Fruit fly (Drosophila melanogaster) whole organism, wandering third instar larva: ENCODE measurements around the gene CG17249.
A peak's percentile ranks its signal among the peaks of the same experiment; 100 is the strongest.

Source experiments
- Abd-B ChIP-seq: fragments of >200 bp; optimal IDR thresholded peaks from 2 replicates; lab custom pipeline; 2017; ENCODE audit warnings: missing biosample characterization, missing genetic modification characterization
- CG32264 ChIP-seq: fragments of 200-800 bp; sonication (Bioruptor generic); optimal IDR thresholded peaks from 2 replicates; lab custom pipeline; 2016; ENCODE audit warnings: missing biosample characterization, missing genetic modification characterization
- CG9705 ChIP-seq: fragments of 200-800 bp; sonication (Bioruptor generic); optimal IDR thresholded peaks from 2 replicates; lab custom pipeline; 2018; ENCODE audit warnings: missing biosample characterization, mild to moderate bottlenecking, missing genetic modification characterization
- CrebA ChIP-seq: fragments of 200-800 bp; sonication (Bioruptor generic); optimal IDR thresholded peaks from 2 replicates; lab custom pipeline; 2016; ENCODE audit warnings: missing biosample characterization, mild to moderate bottlenecking, missing genetic modification characterization, borderline replicate concordance
- Dfd ChIP-seq: fragments of >200 bp; optimal IDR thresholded peaks from 2 replicates; lab custom pipeline; 2017; ENCODE audit warnings: missing biosample characterization, missing genetic modification characterization
- Dif ChIP-seq: fragments of 200-275, 200-300 bp; sonication (Bioruptor generic); optimal IDR thresholded peaks from 2 replicates; lab custom pipeline; 2018; ENCODE audit warnings: missing biosample characterization, missing genetic modification characterization; ENCODE audit not compliant: partially characterized antibody
- GATAd ChIP-seq: sonication (Bioruptor generic); optimal IDR thresholded peaks from 2 replicates; lab custom pipeline; 2016; ENCODE audit warnings: missing biosample characterization, missing genetic modification characterization
- HLH106 ChIP-seq: fragments of 200-800 bp; optimal IDR thresholded peaks from 3 replicates; lab custom pipeline; 2019; ENCODE audit warnings: missing biosample characterization, mild to moderate bottlenecking, missing genetic modification characterization, moderate library complexity
- Hnf4 ChIP-seq: fragments of 200-800 bp; sonication (Bioruptor generic); optimal IDR thresholded peaks from 2 replicates; lab custom pipeline; 2016; ENCODE audit warnings: missing biosample characterization, mild to moderate bottlenecking, missing genetic modification characterization
- Hr78 ChIP-seq: fragments of >200 bp; optimal IDR thresholded peaks from 2 replicates; lab custom pipeline; 2017; ENCODE audit warnings: missing biosample characterization, missing genetic modification characterization
- Hr83 ChIP-seq: fragments of 200-300 bp; sonication (Bioruptor generic); optimal IDR thresholded peaks from 2 replicates; lab custom pipeline; 2016; ENCODE audit warnings: missing biosample characterization, mild to moderate bottlenecking, missing genetic modification characterization, moderate library complexity; ENCODE audit not compliant: poor library complexity, severe bottlenecking
- Jra ChIP-seq: sonication (Bioruptor generic); optimal IDR thresholded peaks from 2 replicates; lab custom pipeline; 2016; ENCODE audit warnings: missing biosample characterization, missing genetic modification characterization
- Mio ChIP-seq: sonication (Bioruptor generic); optimal IDR thresholded peaks from 2 replicates; lab custom pipeline; 2016; ENCODE audit warnings: missing biosample characterization, missing genetic modification characterization
- Myc ChIP-seq: fragments of >200 bp; optimal IDR thresholded peaks from 2 replicates; lab custom pipeline; 2017
- N ChIP-seq: fragments of >200 bp; optimal IDR thresholded peaks from 2 replicates; lab custom pipeline; 2018; ENCODE audit warnings: missing biosample characterization, missing external identifiers, missing genetic modification characterization
- OdsH ChIP-seq: fragments of 200-800 bp; sonication (Bioruptor generic); optimal IDR thresholded peaks from 2 replicates; lab custom pipeline; 2016; ENCODE audit warnings: missing biosample characterization, mild to moderate bottlenecking, missing genetic modification characterization
- Rel ChIP-seq, 2 experiments: fragments of 200-800 bp; sonication (Bioruptor generic) in 1 of 2; optimal IDR thresholded peaks; 2 replicates in 1 of 2; 3 replicates in 1 of 2; lab custom pipeline; 2016 to 2019; ENCODE audit warnings: mild to moderate bottlenecking in 2 of 2, missing biosample characterization in 2 of 2, missing genetic modification characterization in 2 of 2, moderate library complexity in 1 of 2
- Sp1 ChIP-seq: fragments of 200-800 bp; sonication (Bioruptor generic); optimal IDR thresholded peaks from 3 replicates; lab custom pipeline; 2019; ENCODE audit warnings: missing biosample characterization, mild to moderate bottlenecking, missing genetic modification characterization, moderate library complexity
- Vsx2 ChIP-seq: fragments of 200-300, 225-300 bp; sonication (Bioruptor generic); optimal IDR thresholded peaks from 2 replicates; lab custom pipeline; 2018; ENCODE audit warnings: missing biosample characterization, missing genetic modification characterization; ENCODE audit not compliant: partially characterized antibody
- br ChIP-seq: fragments of 200-800 bp; sonication (Bioruptor generic); optimal IDR thresholded peaks from 2 replicates; lab custom pipeline; 2016; ENCODE audit warnings: missing biosample characterization, missing genetic modification characterization
- brk ChIP-seq: fragments of 200-800 bp; sonication (Bioruptor generic); optimal IDR thresholded peaks from 2 replicates; lab custom pipeline; 2016; ENCODE audit warnings: missing biosample characterization, mild to moderate bottlenecking, missing genetic modification characterization
- dl ChIP-seq, 2 experiments: fragments of 175-275, 200-275 bp in 1 of 2; fragments of 200-275 bp in 1 of 2; sonication (Bioruptor generic); optimal IDR thresholded peaks; lab custom pipeline; 2018; ENCODE audit warnings: mild to moderate bottlenecking in 2 of 2, missing biosample characterization in 2 of 2, missing genetic modification characterization in 2 of 2, moderate library complexity in 2 of 2; ENCODE audit not compliant: partially characterized antibody in 2 of 2, insufficient read depth in 1 of 2
- dmrt93B ChIP-seq: fragments of 200-800 bp; sonication (Bioruptor generic); optimal IDR thresholded peaks from 2 replicates; lab custom pipeline; 2018; ENCODE audit warnings: missing biosample characterization, mild to moderate bottlenecking, missing genetic modification characterization
- dsf ChIP-seq: sonication (Bioruptor generic); optimal IDR thresholded peaks from 2 replicates; lab custom pipeline; 2016; ENCODE audit warnings: missing biosample characterization, missing genetic modification characterization, borderline replicate concordance
- ey ChIP-seq: fragments of 200-800 bp; sonication (Bioruptor generic); optimal IDR thresholded peaks from 2 replicates; lab custom pipeline; 2016; ENCODE audit warnings: missing biosample characterization, missing genetic modification characterization
- foxo ChIP-seq, 2 experiments: fragments of 200-800 bp; sonication (Bioruptor generic); optimal IDR thresholded peaks; 2 replicates in 1 of 2; 3 replicates in 1 of 2; lab custom pipeline; 2016 to 2017; ENCODE audit warnings: missing biosample characterization in 2 of 2, missing genetic modification characterization in 2 of 2
- fru ChIP-seq: fragments of 200-800 bp; sonication (Bioruptor generic); optimal IDR thresholded peaks from 3 replicates; lab custom pipeline; 2016; ENCODE audit warnings: missing biosample characterization, mild to moderate bottlenecking, missing genetic modification characterization
- h ChIP-seq: fragments of 200-800 bp; sonication (Bioruptor generic); optimal IDR thresholded peaks from 3 replicates; lab custom pipeline; 2016; ENCODE audit warnings: missing biosample characterization, mild to moderate bottlenecking, missing genetic modification characterization
- jim ChIP-seq: fragments of 175-275, 200-325 bp; sonication (Bioruptor generic); optimal IDR thresholded peaks from 2 replicates; lab custom pipeline; 2016; ENCODE audit warnings: missing biosample characterization, mild to moderate bottlenecking, missing genetic modification characterization
- lola ChIP-seq: fragments of >200 bp; optimal IDR thresholded peaks from 2 replicates; lab custom pipeline; 2017; ENCODE audit warnings: missing biosample characterization, missing genetic modification characterization
- pan ChIP-seq: fragments of >200 bp; optimal IDR thresholded peaks from 2 replicates; lab custom pipeline; 2017
- psq ChIP-seq: fragments of 200-800 bp; sonication (Bioruptor generic); optimal IDR thresholded peaks from 3 replicates; lab custom pipeline; 2017; ENCODE audit warnings: missing biosample characterization, mild to moderate bottlenecking, missing genetic modification characterization, moderate library complexity
- rgr ChIP-seq: fragments of 200-800 bp; sonication (Bioruptor generic); optimal IDR thresholded peaks from 3 replicates; lab custom pipeline; 2016; ENCODE audit warnings: missing biosample characterization, mild to moderate bottlenecking, missing genetic modification characterization
- sage ChIP-seq: fragments of 200-800 bp; sonication (Bioruptor generic); optimal IDR thresholded peaks from 2 replicates; lab custom pipeline; 2016; ENCODE audit warnings: missing biosample characterization, mild to moderate bottlenecking, missing genetic modification characterization
- sv ChIP-seq: fragments of 200-800 bp; sonication (Bioruptor generic); optimal IDR thresholded peaks from 3 replicates; lab custom pipeline; 2016; ENCODE audit warnings: missing biosample characterization, missing genetic modification characterization
- tai ChIP-seq: sonication (Bioruptor generic); optimal IDR thresholded peaks from 2 replicates; lab custom pipeline; 2016; ENCODE audit warnings: missing biosample characterization, missing genetic modification characterization
- usp ChIP-seq: fragments of >200 bp; optimal IDR thresholded peaks from 2 replicates; lab custom pipeline; 2017; ENCODE audit warnings: missing biosample characterization, missing genetic modification characterization
- woc ChIP-seq: sonication (Bioruptor generic); optimal IDR thresholded peaks from 2 replicates; lab custom pipeline; 2016; ENCODE audit warnings: missing biosample characterization, mild to moderate bottlenecking, missing genetic modification characterization

CG17249 gene

dm6 chr3L:1672627-1673026 lies 25.4 kb upstream of the CG17249 start, which contains the start of gene CG13930:
CG13930 (minus strand) TSS chr3L:1672727.
- no peak for TF ChIP-seq Hr83 (GFP tag; lab: Kevin White, UChicago)
- no peak for TF ChIP-seq Myc (lab: Kevin White, UChicago)
- TF ChIP-seq Vsx2, result no peak
- no peak for TF ChIP-seq GATAd
- TF ChIP-seq tai (GFP tag; lab: Kevin White, UChicago), result no peak
- no peak for TF ChIP-seq sv (GFP tag; lab: Kevin White, UChicago)
- TF ChIP-seq Rel (GFP tag; optimal IDR thresholded peaks at IDR 0.05; lab: Kevin White, UChicago), result no peak
- TF ChIP-seq Rel (tag; optimal IDR thresholded peaks at IDR 0.05; lab: Kevin White, UChicago), result no peak
- no peak for TF ChIP-seq Jra
- no peak for TF ChIP-seq dl (GFP tag; optimal IDR thresholded peaks at IDR 0.05; lab: Kevin White, UChicago; ENCODE audit: insufficient read depth in 1 of 2, partially characterized antibody in 2 of 2)
- no peak for TF ChIP-seq sage (GFP tag; lab: Kevin White, UChicago)
- TF ChIP-seq h (GFP tag; lab: Kevin White, UChicago), result no peak
- TF ChIP-seq psq, result no peak
- no peak for TF ChIP-seq brk (GFP tag; lab: Kevin White, UChicago)
- TF ChIP-seq fru (GFP tag; lab: Kevin White, UChicago), result no peak
- TF ChIP-seq, all 38 proteins: peak for 0

- TF ChIP-seq Sp1 (GFP tag; lab: Kevin White, UChicago) (no peak), Rel (GFP tag; optimal IDR thresholded peaks at IDR 0.05; lab: Kevin White, UChicago) (no peak), Rel (tag; optimal IDR thresholded peaks at IDR 0.05; lab: Kevin White, UChicago) (no peak), h (GFP tag; lab: Kevin White, UChicago) (no peak), Hnf4 (GFP tag; lab: Kevin White, UChicago) (no peak), CG9705 (no peak), dl (GFP tag; optimal IDR thresholded peaks at IDR 0.05; lab: Kevin White, UChicago; ENCODE audit: insufficient read depth in 1 of 2, partially characterized antibody in 2 of 2) (no peak), HLH106 (tag; lab: Kevin White, UChicago) (no peak), brk (GFP tag; lab: Kevin White, UChicago) (no peak), dsf (GFP tag; lab: Kevin White, UChicago) (no peak), CrebA (GFP tag; lab: Kevin White, UChicago) (no peak), psq (no peak), Hr83 (GFP tag; lab: Kevin White, UChicago) (no peak), woc (no peak), CG32264 (no peak), tai (GFP tag; lab: Kevin White, UChicago) (no peak), Jra (no peak), dmrt93B (GFP tag; lab: Kevin White, UChicago) (no peak), sv (GFP tag; lab: Kevin White, UChicago) (no peak)
These were observed 22.7 kb upstream of the CG17249 start, which contains the start of gene RabX5 for dm6 chr3L:1670008-1670407. RabX5 (minus strand) TSS chr3L:1670108.

dm6 chr3L:1668504-1668903 lies 21.2 kb upstream of the CG17249 start, which contains the start of gene RpL23A:
RpL23A (minus strand) TSS chr3L:1668654.
- TF ChIP-seq Mio (peak; percentile 80), br (GFP tag; lab: Kevin White, UChicago) (peak; percentile 93), usp (GFP tag; lab: Kevin White, UChicago) (no peak), dl (GFP tag; optimal IDR thresholded peaks at IDR 0.05; lab: Kevin White, UChicago; ENCODE audit: insufficient read depth in 1 of 2, partially characterized antibody in 2 of 2) (peak; percentile 4 to 13), jim (GFP tag; lab: Kevin White, UChicago) (peak; percentile 64), Rel (GFP tag; optimal IDR thresholded peaks at IDR 0.05; lab: Kevin White, UChicago) (no peak), Rel (tag; optimal IDR thresholded peaks at IDR 0.05; lab: Kevin White, UChicago) (peak; percentile 70), Myc (lab: Kevin White, UChicago) (peak; percentile 8), Abd-B (GFP tag; lab: Kevin White, UChicago) (no peak), Hnf4 (GFP tag; lab: Kevin White, UChicago) (no peak), pan (lab: Kevin White, UChicago) (no peak), HLH106 (tag; lab: Kevin White, UChicago) (peak; percentile 89), Sp1 (GFP tag; lab: Kevin White, UChicago) (peak; percentile 89), rgr (GFP tag; lab: Kevin White, UChicago) (peak; percentile 96), Hr83 (GFP tag; lab: Kevin White, UChicago) (peak; percentile 97), CrebA (GFP tag; lab: Kevin White, UChicago) (no peak), dmrt93B (GFP tag; lab: Kevin White, UChicago) (peak; percentile 96), N (GFP tag; lab: Kevin White, UChicago) (no peak), foxo (GFP tag; optimal IDR thresholded peaks at IDR 0.05; lab: Kevin White, UChicago) (peak in 1 of 2 experiments; percentile 91), h (GFP tag; lab: Kevin White, UChicago) (peak; percentile 92), Dfd (GFP tag; lab: Kevin White, UChicago) (no peak), Dif (GFP tag; lab: Kevin White, UChicago) (peak; percentile 59), CG9705 (peak; percentile 94), brk (GFP tag; lab: Kevin White, UChicago) (no peak), Vsx2 (peak; percentile 93), Jra (peak; percentile 56), tai (GFP tag; lab: Kevin White, UChicago) (no peak), sv (GFP tag; lab: Kevin White, UChicago) (peak; percentile 95), CG32264 (peak; percentile 77), psq (peak; percentile 84), Hr78 (GFP tag; lab: Kevin White, UChicago) (no peak), GATAd (peak; percentile 48), lola (GFP tag; lab: Kevin White, UChicago) (no peak), dsf (GFP tag; lab: Kevin White, UChicago) (peak; percentile 53), ey (GFP tag; lab: Kevin White, UChicago) (peak; percentile 81), sage (GFP tag; lab: Kevin White, UChicago) (peak; percentile 6), OdsH (GFP tag; lab: Kevin White, UChicago) (peak; percentile 88), fru (GFP tag; lab: Kevin White, UChicago) (peak; percentile 89), woc (peak; percentile 32)
